Fruit fly (Drosophila melanogaster): ENCODE data around the gene RhoGAP68F.

The RhoGAP68F gene

DNA sequence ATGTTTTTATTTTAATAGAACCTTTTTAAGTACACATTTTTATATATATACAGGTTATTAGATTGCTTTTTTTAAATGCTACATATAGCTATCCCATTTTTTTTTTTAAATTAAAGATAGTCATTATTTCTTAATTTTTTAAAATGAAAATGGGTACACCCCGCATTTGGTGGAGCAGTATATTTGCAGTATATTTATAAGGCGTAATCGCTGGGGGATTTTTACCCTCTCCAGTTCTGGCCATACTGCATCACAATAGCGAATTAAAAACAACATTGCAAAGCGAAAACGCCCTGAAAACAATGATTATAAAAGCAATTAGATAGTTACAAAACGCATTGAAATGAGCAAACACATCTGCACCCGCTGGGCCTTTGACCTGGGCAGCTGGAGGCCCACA, 10.4 kb downstream of the RhoGAP68F start, which contains the start of gene CG32099:
Gene CG32099 (plus strand): TSS at position 250 of the 400 bp plus-strand sequence.
- TF ChIP-seq D (optimal IDR thresholded peaks at IDR 0.05): no peak
- no peak for TF ChIP-seq D (GFP tag; optimal IDR thresholded peaks at IDR 0.05)
- TF ChIP-seq bbx (GFP tag; IDR thresholded peaks at IDR 0.05; ENCODE audit: partially characterized antibody): no peak
- no peak for TF ChIP-seq CG15514 (GFP tag; optimal IDR thresholded peaks at IDR 0.05)
- no peak for TF ChIP-seq NC2β (GFP tag; optimal IDR thresholded peaks at IDR 0.05)
- TF ChIP-seq CG14667 (GFP tag; IDR thresholded peaks at IDR 0.05): no peak
- no peak for TF ChIP-seq chif (GFP tag; optimal IDR thresholded peaks at IDR 0.05)
- peak; percentile 60 for TF ChIP-seq gfzf (GFP tag; optimal IDR thresholded peaks at IDR 0.05)
- TF ChIP-seq MBD-R2 (GFP tag; IDR thresholded peaks at IDR 0.05): peak; percentile 47; the same call in 1 of the 2 replicates
- no peak for TF ChIP-seq z (GFP tag; IDR thresholded peaks at IDR 0.05)
- no peak for TF ChIP-seq Hr51 (GFP tag; optimal IDR thresholded peaks at IDR 0.05)
- TF ChIP-seq CG13287 (GFP tag; IDR thresholded peaks at IDR 0.05; ENCODE audit: partially characterized antibody): no peak
- no peak for TF ChIP-seq CG11696 (GFP tag; IDR thresholded peaks at IDR 0.05)
- TF ChIP-seq CG34422 (GFP tag; IDR thresholded peaks at IDR 0.05): no peak
- TF ChIP-seq run (tag; optimal IDR thresholded peaks at IDR 0.05): no peak
- TF ChIP-seq her (GFP tag; optimal IDR thresholded peaks at IDR 0.05): no peak
- no peak for TF ChIP-seq CG1529 (GFP tag; optimal IDR thresholded peaks at IDR 0.05)
- no peak for TF ChIP-seq Atf-2 (GFP tag; optimal IDR thresholded peaks at IDR 0.05)
- no peak for TF ChIP-seq CG10274 (GFP tag; optimal IDR thresholded peaks at IDR 0.05)
- no peak for TF ChIP-seq Dp (GFP tag; optimal IDR thresholded peaks at IDR 0.05)
- no peak for TF ChIP-seq ara (GFP tag; IDR thresholded peaks at IDR 0.05)
- no peak for TF ChIP-seq zfh2 (GFP tag; optimal IDR thresholded peaks at IDR 0.05)
- no peak for TF ChIP-seq caup (GFP tag; optimal IDR thresholded peaks at IDR 0.05; ENCODE audit: severe bottlenecking)
- TF ChIP-seq pzg (GFP tag; optimal IDR thresholded peaks at IDR 0.05): peak; percentile 29
- TF ChIP-seq ci (GFP tag; IDR thresholded peaks at IDR 0.05): no peak
- TF ChIP-seq grau (tag; optimal IDR thresholded peaks at IDR 0.05): no peak
- no peak for TF ChIP-seq nom (GFP tag; optimal IDR thresholded peaks at IDR 0.05)
- no peak for TF ChIP-seq CG30431 (GFP tag; optimal IDR thresholded peaks at IDR 0.05)
- TF ChIP-seq Dfd (GFP tag; optimal IDR thresholded peaks at IDR 0.05): no peak
- TF ChIP-seq Usf (GFP tag; optimal IDR thresholded peaks at IDR 0.05): no peak
- TF ChIP-seq CG10431 (GFP tag; optimal IDR thresholded peaks at IDR 0.05): no peak
- peak; percentile 7 for TF ChIP-seq BEAF-32 (GFP tag; optimal IDR thresholded peaks at IDR 0.05)
- TF ChIP-seq aop (GFP tag; IDR thresholded peaks at IDR 0.05): no peak
- no peak for TF ChIP-seq ase (GFP tag; IDR thresholded peaks at IDR 0.05)

DNA sequence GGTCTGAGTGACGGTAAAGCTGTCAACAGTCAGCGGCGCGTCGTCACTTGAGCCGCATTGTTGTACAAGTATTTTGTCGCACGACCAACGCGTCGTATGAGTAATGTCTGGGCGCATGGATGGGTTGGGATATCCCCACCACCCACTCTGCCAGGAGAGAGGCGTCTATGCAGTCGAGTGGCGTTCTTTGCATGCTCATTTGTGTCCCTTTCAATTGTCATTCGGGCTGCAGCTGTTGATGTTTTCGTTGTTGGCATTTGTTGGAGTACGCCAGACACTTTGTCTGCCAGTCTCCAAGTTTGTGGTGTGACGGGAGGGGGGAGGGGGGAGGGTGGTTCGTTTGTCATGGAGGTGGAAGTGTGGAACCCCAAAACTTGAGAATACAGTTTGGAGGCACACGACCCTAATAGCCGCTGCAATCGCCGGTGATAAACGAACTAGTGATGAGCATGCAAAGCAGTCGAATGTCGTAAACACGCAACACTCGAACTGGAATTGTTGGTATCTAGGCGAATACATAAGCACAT, 23.6 kb downstream of the RhoGAP68F start:
- TF ChIP-seq D19B (GFP tag; optimal IDR thresholded peaks at IDR 0.05) (no peak), CG16813 (GFP tag; IDR thresholded peaks at IDR 0.05; ENCODE audit: partially characterized antibody) (0 out of 3 replicates have a peak, but pooled peaks have one; percentile 13), CG15601 (tag; optimal IDR thresholded peaks at IDR 0.05) (peak; percentile 37), Hr39 (optimal IDR thresholded peaks at IDR 0.05) (peak; percentile 56), tna (GFP tag; IDR thresholded peaks at IDR 0.05; ENCODE audit: partially characterized antibody) (peak; percentile 28; the same call in 1 of the 2 replicates), CG14965 (GFP tag; optimal IDR thresholded peaks at IDR 0.05; ENCODE audit: borderline replicate concordance) (no peak), Meics (GFP tag; optimal IDR thresholded peaks at IDR 0.05) (no peak), cwo (GFP tag; optimal IDR thresholded peaks at IDR 0.05) (peak; percentile 53), dati (GFP tag; IDR thresholded peaks at IDR 0.05) (no peak), CG1603 (tag; optimal IDR thresholded peaks at IDR 0.05) (no peak), CTCF (GFP tag; optimal IDR thresholded peaks at IDR 0.05) (no peak), CG8944 (GFP tag; optimal IDR thresholded peaks at IDR 0.05) (no peak), Ets65A (GFP tag) (peak; percentile 71), CG9817 (tag; optimal IDR thresholded peaks at IDR 0.05) (no peak), kni (GFP tag; optimal IDR thresholded peaks at IDR 0.05) (peak; percentile 16), ci (GFP tag; IDR thresholded peaks at IDR 0.05) (no peak), so (GFP tag; IDR thresholded peaks at IDR 0.05) (0 out of 3 replicates have a peak, but pooled peaks have one; percentile 3), crol (GFP tag; IDR thresholded peaks at IDR 0.05) (peak; percentile 66), CG8765 (GFP tag; IDR thresholded peaks at IDR 0.05) (no peak), Poxn (GFP tag; IDR thresholded peaks at IDR 0.05) (no peak)

All from whole organism, embryonic.